Worm (Caenorhabditis elegans): ENCODE measurements around the gene F08G2.4.

ce11 chrII:13859847-13860246, 29.4 kb downstream of the F08G2.4 start:
- TF ChIP-seq ref-1 (GFP tag; conservative IDR thresholded peaks at IDR 0.05) (no peak), ztf-23 (GFP tag; IDR thresholded peaks at IDR 0.05) (no peak), cog-1 (tag; optimal IDR thresholded peaks at IDR 0.05) (no peak), klf-2 (GFP tag; conservative IDR thresholded peaks at IDR 0.05) (no peak), ztf-29 (GFP tag; IDR thresholded peaks at IDR 0.05) (no peak), med-1 (GFP tag; optimal IDR thresholded peaks at IDR 0.05; ENCODE audit: insufficient read depth) (no peak), tab-1 (GFP tag; IDR thresholded peaks at IDR 0.05) (no peak), flt-1 (GFP tag; IDR thresholded peaks at IDR 0.05) (no peak), T22C8.4 (GFP tag; IDR thresholded peaks at IDR 0.05) (no peak)
